Worm (Caenorhabditis elegans) whole organism, L4 larva: ENCODE results near the gene grd-6.

Source experiments
- F37D6.2 ChIP-seq: sonication (generic microtip); optimal IDR thresholded peaks from 2 replicates; lab custom pipeline; 2016; ENCODE audit warnings: mild to moderate bottlenecking, missing genetic modification characterization, missing compliant biosample characterization
- aha-1 ChIP-seq: fragments of 150-350 bp; peaks from one replicate; lab custom pipeline; 2014; ENCODE audit warnings: missing biosample characterization, missing genetic modification characterization
- ama-1 ChIP-seq: fragments of 150-350 bp; optimal IDR thresholded peaks from 2 replicates; lab custom pipeline; 2014; ENCODE audit warnings: inconsistent platforms, mixed read lengths
- ceh-20 ChIP-seq: fragments of 200-800 bp; sonication (Bioruptor generic); IDR thresholded peaks from 2 replicates; pipeline ENCODE4 v1.3.6; 2022; ENCODE audit warnings: missing genetic modification reagents, missing genetic modification characterization, missing compliant biosample characterization
- ceh-28 ChIP-seq: fragments of 150-350 bp; optimal IDR thresholded peaks from 2 replicates; lab custom pipeline; 2014; ENCODE audit warnings: missing biosample characterization, missing genetic modification reagents, missing genetic modification characterization
- ceh-32 ChIP-seq: sonication (generic microtip); optimal IDR thresholded peaks from 2 replicates; lab custom pipeline; 2016; ENCODE audit warnings: mild to moderate bottlenecking, missing genetic modification characterization, missing compliant biosample characterization; ENCODE audit not compliant: poor library complexity
- ceh-82 ChIP-seq: sonication (generic microtip); optimal IDR thresholded peaks from 2 replicates; lab custom pipeline; 2017; ENCODE audit warnings: missing biosample characterization, missing genetic modification characterization
- ces-1 ChIP-seq: fragments of 150-350 bp; sonication (generic microtip); optimal IDR thresholded peaks from 4 replicates; lab custom pipeline; 2014; ENCODE audit warnings: missing biosample characterization, missing genetic modification reagents, missing genetic modification characterization
- ctbp-1 ChIP-seq: fragments of 200-800 bp; sonication (Bioruptor generic); IDR thresholded peaks from 2 replicates; pipeline ENCODE4 v1.3.6; 2022; ENCODE audit warnings: missing genetic modification reagents, missing genetic modification characterization, missing compliant biosample characterization
- dmd-6 ChIP-seq: fragments of 200-800 bp; sonication (Bioruptor generic); IDR thresholded peaks from 2 replicates; pipeline ENCODE4 v1.3.6; 2022; ENCODE audit warnings: missing genetic modification reagents, missing genetic modification characterization, missing compliant biosample characterization
- dpl-1 ChIP-seq: fragments of 150-350 bp; optimal IDR thresholded peaks from 2 replicates; lab custom pipeline; 2014; ENCODE audit warnings: missing biosample characterization, missing genetic modification reagents, missing genetic modification characterization
- egl-43 ChIP-seq: fragments of 200-800 bp; sonication (Bioruptor generic); IDR thresholded peaks from 2 replicates; pipeline ENCODE4 v1.3.6; 2022; ENCODE audit warnings: missing genetic modification reagents, missing genetic modification characterization, missing compliant biosample characterization
- fos-1 ChIP-seq: fragments of 150-350 bp; optimal IDR thresholded peaks from 2 replicates; lab custom pipeline; 2014; ENCODE audit warnings: missing biosample characterization, missing genetic modification characterization
- hlh-11 ChIP-seq: fragments of 200-800 bp; sonication (Bioruptor generic); optimal IDR thresholded peaks from 2 replicates; lab custom pipeline; 2018; ENCODE audit warnings: mild to moderate bottlenecking, missing genetic modification characterization, missing compliant biosample characterization
- hlh-30 ChIP-seq: sonication (generic microtip); optimal IDR thresholded peaks from 2 replicates; lab custom pipeline; 2017; ENCODE audit warnings: antibody characterized with exemption, mild to moderate bottlenecking, missing genetic modification characterization, missing compliant biosample characterization; ENCODE audit not compliant: insufficient read depth
- hmg-1.1 ChIP-seq: fragments of 200-800 bp; sonication (Bioruptor generic); IDR thresholded peaks from 2 replicates; pipeline ENCODE4 v1.3.6; 2022; ENCODE audit warnings: missing genetic modification reagents, missing genetic modification characterization, missing compliant biosample characterization
- lin-15B ChIP-seq: fragments of 150-350 bp; sonication (generic microtip); optimal IDR thresholded peaks from 3 replicates; lab custom pipeline; 2014; ENCODE audit warnings: missing biosample characterization, missing genetic modification characterization
- lin-38 ChIP-seq: fragments of 200-800 bp; sonication (Bioruptor generic); IDR thresholded peaks from 2 replicates; pipeline ENCODE4 v1.3.6; 2022; ENCODE audit warnings: missing genetic modification reagents, missing genetic modification characterization, missing compliant biosample characterization
- lsy-2 ChIP-seq, 2 experiments: fragments of 150-350 bp in 1 of 2; sonication (generic microtip) in 1 of 2; optimal IDR thresholded peaks; 2 replicates each; lab custom pipeline; 2014 to 2017; ENCODE audit warnings: missing biosample characterization in 2 of 2, missing genetic modification characterization in 2 of 2
- madf-9 ChIP-seq: fragments of 200-800 bp; sonication (Bioruptor generic); conservative IDR thresholded peaks from 2 replicates; pipeline ENCODE4 v1.3.6; 2022; ENCODE audit warnings: missing genetic modification reagents, missing genetic modification characterization, missing compliant biosample characterization
- mep-1 ChIP-seq: fragments of 150-350 bp; sonication (generic microtip); optimal IDR thresholded peaks from 3 replicates; lab custom pipeline; 2014; ENCODE audit warnings: missing biosample characterization, missing genetic modification characterization
- mes-2 ChIP-seq: sonication (generic microtip); optimal IDR thresholded peaks from 2 replicates; lab custom pipeline; 2016; ENCODE audit warnings: missing genotype, mild to moderate bottlenecking, missing genetic modification characterization, missing compliant biosample characterization; ENCODE audit not compliant: poor library complexity, severe bottlenecking
- mxl-2 ChIP-seq: fragments of 200-800 bp; sonication (Bioruptor generic); conservative IDR thresholded peaks from 2 replicates; pipeline ENCODE4 v1.3.6; 2022; ENCODE audit warnings: missing genetic modification reagents, missing genetic modification characterization, missing compliant biosample characterization
- nhr-25 ChIP-seq: sonication (generic microtip); optimal IDR thresholded peaks from 2 replicates; lab custom pipeline; 2017; ENCODE audit warnings: missing genetic modification characterization, mild to moderate bottlenecking, missing compliant biosample characterization, antibody characterized with exemption, moderate library complexity, borderline replicate concordance; ENCODE audit not compliant: insufficient read depth
- nhr-28 ChIP-seq: fragments of 150-350 bp; optimal IDR thresholded peaks from 2 replicates; lab custom pipeline; 2014; ENCODE audit warnings: missing biosample characterization, missing genetic modification characterization
- nhr-6 ChIP-seq: fragments of 150-350 bp; optimal IDR thresholded peaks from 2 replicates; lab custom pipeline; 2014; ENCODE audit warnings: missing biosample characterization, missing genetic modification characterization
- pqm-1 ChIP-seq: sonication (generic microtip); optimal IDR thresholded peaks from 2 replicates; lab custom pipeline; 2017; ENCODE audit warnings: missing biosample characterization, missing genetic modification characterization
- rbr-2 ChIP-seq: sonication (generic microtip); optimal IDR thresholded peaks from 2 replicates; lab custom pipeline; 2016; ENCODE audit warnings: missing genotype, missing genetic modification characterization, missing compliant biosample characterization
- set-16 ChIP-seq: fragments of 200-800 bp; sonication (Bioruptor generic); IDR thresholded peaks from 2 replicates; pipeline ENCODE4 v1.3.6; 2022; ENCODE audit warnings: missing genetic modification reagents, missing genetic modification characterization, missing compliant biosample characterization
- snpc-1.2 ChIP-seq: fragments of 200-800 bp; sonication (Bioruptor generic); IDR thresholded peaks from 2 replicates; pipeline ENCODE4 v1.3.6; 2022; ENCODE audit warnings: missing genetic modification reagents, missing genetic modification characterization, missing compliant biosample characterization
- unc-130 ChIP-seq: sonication (generic microtip); optimal IDR thresholded peaks from 2 replicates; lab custom pipeline; 2016; ENCODE audit warnings: missing genetic modification reagents, missing genetic modification characterization, missing compliant biosample characterization
- unc-62 ChIP-seq, 3 experiments: fragments of 150-350 bp in 1 of 3; sonication (generic microtip); optimal IDR thresholded peaks in 2 of 3; peaks in 1 of 3; 1 replicate in 1 of 3; 2 replicates in 2 of 3; lab custom pipeline; 2014 to 2017; ENCODE audit warnings: missing biosample characterization in 3 of 3, missing genetic modification characterization in 3 of 3, missing genetic modification reagents in 3 of 3, missing genotype in 1 of 3

Gene grd-6

DNA sequence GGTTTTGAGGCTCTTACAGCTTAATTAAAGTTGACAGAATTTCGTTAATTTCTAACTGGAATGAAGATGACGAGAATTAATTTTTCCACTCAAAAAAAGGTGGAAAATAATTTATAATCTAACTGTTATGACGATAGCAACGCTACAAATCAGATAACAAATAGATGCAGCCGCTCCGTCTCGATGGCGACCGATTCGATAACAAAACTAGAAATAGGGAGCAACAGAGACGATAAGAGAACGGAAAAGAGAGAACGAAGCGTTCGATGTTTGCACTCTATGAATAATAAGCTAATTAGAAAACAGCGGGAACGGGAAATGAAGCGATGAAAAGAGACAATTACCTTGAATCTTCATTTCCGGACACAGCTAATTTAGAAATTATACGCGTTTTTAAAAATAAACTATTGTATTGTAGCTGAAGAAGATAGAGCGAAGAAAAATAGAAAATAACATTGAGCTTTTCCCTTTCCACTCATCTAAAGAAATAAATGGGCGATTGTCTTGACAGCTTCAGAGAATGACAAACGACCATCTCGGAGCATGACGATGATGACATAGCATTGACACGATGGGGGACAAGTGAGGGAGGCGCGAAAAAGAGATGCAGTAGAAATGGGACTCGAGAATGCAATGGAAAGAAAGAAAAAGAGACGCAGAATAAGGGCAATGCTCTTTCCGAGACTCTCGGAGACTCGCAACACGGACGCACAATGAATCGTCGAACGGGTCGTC is 2.8 kb upstream of the grd-6 start (continued):
- TF ChIP-seq lin-15B (no peak), F37D6.2 (tag; lab: Kevin White, UChicago) (peak; percentile 4), dmd-6 (GFP tag; lab: Robert Waterston, UW) (peak; percentile 41; the same call in 1 of the 2 replicates), hlh-11 (tag; lab: Kevin White, UChicago) (peak; percentile 43), ceh-20 (peak; percentile 84), ctbp-1 (GFP tag; lab: Robert Waterston, UW) (peak; percentile 48; the same call in 1 of the 2 replicates), unc-62 (GFP tag; optimal IDR thresholded peaks at IDR 0.05 in 1 of 2; lab: Kevin White, UChicago) (peak in 1 of 2 experiments; percentile 99), unc-62 (tag; optimal IDR thresholded peaks at IDR 0.05; lab: Kevin White, UChicago) (no peak), lsy-2 (tag; optimal IDR thresholded peaks at IDR 0.05; lab: Kevin White, UChicago) (peak in 1 of 2 experiments; percentile 4)

ce11 chrV:9219390-9219733 is 2.3 kb upstream of the grd-6 start:
- TF ChIP-seq hmg-1.1 (GFP tag; lab: Robert Waterston, UW): 0 out of 2 replicates have a peak, but pooled peaks have one; percentile 27
- TF ChIP-seq aha-1 (tag; lab: Kevin White, UChicago): peak; percentile 75
- TF ChIP-seq nhr-28: no peak

DNA sequence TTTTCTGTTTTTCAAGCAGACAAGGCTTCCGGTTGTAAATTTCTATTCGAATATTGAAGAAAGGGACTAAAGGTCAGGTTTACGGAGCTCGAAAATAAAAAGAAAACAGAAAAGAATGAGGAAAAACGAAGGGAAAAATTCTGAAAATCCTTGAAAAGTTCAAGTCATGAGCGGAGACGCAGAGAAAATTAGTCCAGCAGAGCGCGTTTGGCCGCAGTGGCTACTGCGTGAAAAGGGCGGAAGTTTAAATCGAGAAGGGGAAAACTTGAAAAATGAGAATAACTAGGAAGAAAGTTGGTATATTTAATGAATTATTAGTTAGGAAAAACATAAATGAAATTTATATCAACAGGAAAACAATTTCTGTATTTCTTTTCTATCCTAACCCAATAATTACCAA is 1.2 kb upstream of the grd-6 start:
- TF ChIP-seq snpc-1.2 (GFP tag; lab: Robert Waterston, UW) (no peak), ceh-82 (tag; lab: Kevin White, UChicago) (no peak), mes-2 (tag; lab: Kevin White, UChicago) (peak; percentile 72), nhr-6 (tag; lab: Kevin White, UChicago) (peak; percentile 64), hlh-11 (tag; lab: Kevin White, UChicago) (peak; percentile 16), ces-1 (GFP tag; lab: Kevin White, UChicago) (no peak), unc-62 (GFP tag; optimal IDR thresholded peaks at IDR 0.05 in 1 of 2; lab: Kevin White, UChicago) (peak in 1 of 2 experiments; percentile 6), unc-62 (tag; optimal IDR thresholded peaks at IDR 0.05; lab: Kevin White, UChicago) (no peak), ceh-32 (no peak), lsy-2 (tag; optimal IDR thresholded peaks at IDR 0.05; lab: Kevin White, UChicago) (peak in 1 of 2 experiments; percentile 51), madf-9 (no peak), dpl-1 (peak; percentile 80), unc-130 (peak; percentile 15), pqm-1 (tag; lab: Kevin White, UChicago) (no peak), lin-38 (GFP tag; lab: Robert Waterston, UW) (peak; percentile 92), mep-1 (tag; lab: Kevin White, UChicago) (peak; percentile 39), hlh-30 (tag; lab: Kevin White, UChicago) (peak; percentile 69), fos-1 (tag; lab: Kevin White, UChicago) (no peak), nhr-28 (peak; percentile 37), rbr-2 (tag; lab: Kevin White, UChicago) (peak; percentile 27), ceh-28 (tag; lab: Kevin White, UChicago) (no peak), nhr-25 (tag; lab: Kevin White, UChicago) (no peak), ama-1 (lab: Kevin White, UChicago) (peak; percentile 8)

DNA sequence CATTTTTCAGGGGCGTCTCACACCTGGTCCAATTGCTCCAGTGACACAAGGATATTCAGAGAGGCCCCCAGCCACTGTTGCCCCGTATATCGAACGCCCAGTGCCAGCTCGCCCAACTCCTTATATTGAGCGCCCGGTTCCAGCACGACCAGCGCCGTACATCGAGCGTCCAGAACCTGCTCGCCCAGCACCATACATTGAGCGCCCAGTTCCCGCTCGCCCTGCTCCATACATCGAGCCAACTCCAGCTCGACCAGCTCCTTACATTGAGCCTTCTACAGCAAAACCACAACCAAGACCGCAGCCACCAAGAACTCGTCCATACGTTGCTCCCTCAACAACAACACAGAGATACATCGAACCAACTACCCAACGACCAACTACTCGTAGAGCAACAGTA is 1.2 kb downstream of the grd-6 start:
- TF ChIP-seq egl-43 (peak; percentile 38; the same call in 1 of the 2 replicates), madf-9 (no peak), F37D6.2 (tag; lab: Kevin White, UChicago) (no peak), mxl-2 (GFP tag; lab: Robert Waterston, UW) (no peak), set-16 (GFP tag; lab: Robert Waterston, UW) (peak; percentile 72; the same call in 1 of the 2 replicates)
- TF ChIP-seq, all 104 proteins: peak for 2
